Worm (Caenorhabditis elegans): ENCODE results near the gene smrc-1.
A peak's percentile ranks its signal among the peaks of the same experiment; 100 is the strongest.

Gene smrc-1

DNA sequence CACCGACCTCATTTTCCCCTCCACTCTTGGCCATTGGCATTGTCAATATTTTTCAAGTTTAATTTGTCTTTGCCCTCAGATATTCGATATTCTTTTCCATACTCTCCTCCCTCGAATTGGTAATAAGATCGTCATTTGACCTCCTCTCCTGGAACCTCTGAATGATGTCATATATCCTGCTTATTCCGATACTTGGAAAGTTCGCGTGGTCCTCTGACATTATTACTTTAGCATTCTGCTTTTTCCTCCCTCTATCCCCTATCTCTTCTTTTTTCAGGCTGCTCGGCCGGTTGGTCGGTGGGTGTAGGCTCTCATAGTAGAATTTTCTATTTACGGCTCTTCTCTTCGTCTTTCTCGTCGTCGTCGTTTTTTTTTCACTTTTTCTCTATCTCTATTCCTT lies 38.3 kb upstream of the smrc-1 start (continued):
- TF ChIP-seq mep-1 (tag; optimal IDR thresholded peaks at IDR 0.05), result peak; percentile 32
- TF ChIP-seq ceh-20 (GFP tag; IDR thresholded peaks at IDR 0.05), result no peak
- no peak for TF ChIP-seq hlh-11 (tag; optimal IDR thresholded peaks at IDR 0.05)
- no peak for TF ChIP-seq mes-2 (tag; optimal IDR thresholded peaks at IDR 0.05; ENCODE audit: poor library complexity, severe bottlenecking)

DNA sequence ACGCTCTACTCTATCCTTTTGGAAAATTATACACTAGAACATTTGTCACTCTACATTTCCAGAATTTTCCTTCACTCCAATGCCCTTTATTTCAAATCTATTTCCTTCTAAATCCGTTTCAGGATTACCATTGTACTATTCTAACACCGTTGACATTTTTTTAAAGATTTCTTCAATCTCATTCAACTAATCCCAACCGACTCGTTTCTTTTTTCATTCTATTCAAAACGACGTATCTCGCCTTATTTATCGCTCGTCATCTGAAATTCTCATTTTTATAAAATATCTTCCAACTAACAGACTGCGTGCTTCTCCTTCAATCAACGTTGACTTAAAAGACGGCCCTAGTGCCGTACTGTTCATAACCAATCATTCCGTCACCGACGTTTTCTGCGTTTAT lies 37.7 kb upstream of the smrc-1 start, which contains the start of gene akap-1:
akap-1 (plus strand) TSS at position 301 of the 400 bp plus-strand sequence.
- TF ChIP-seq aha-1 (tag), result no peak
- TF ChIP-seq hmg-1.1 (GFP tag; IDR thresholded peaks at IDR 0.05), result no peak
- no peak for TF ChIP-seq lin-29 (GFP tag; IDR thresholded peaks at IDR 0.05)
- no peak for TF ChIP-seq attf-4 (tag; optimal IDR thresholded peaks at IDR 0.05)
- TF ChIP-seq mep-1 (tag; optimal IDR thresholded peaks at IDR 0.05), result no peak
- no peak for TF ChIP-seq snpc-1.2 (GFP tag; IDR thresholded peaks at IDR 0.05)
- TF ChIP-seq zip-11 (GFP tag; IDR thresholded peaks at IDR 0.05), result no peak
- no peak for TF ChIP-seq lin-15B (tag; optimal IDR thresholded peaks at IDR 0.05)
- no peak for TF ChIP-seq nhr-41 (GFP tag; IDR thresholded peaks at IDR 0.05)
- no peak for TF ChIP-seq ZK546.5 (tag; optimal IDR thresholded peaks at IDR 0.05)
- no peak for TF ChIP-seq ceh-82 (tag; optimal IDR thresholded peaks at IDR 0.05)
- no peak for TF ChIP-seq dmd-6 (GFP tag; IDR thresholded peaks at IDR 0.05)

DNA sequence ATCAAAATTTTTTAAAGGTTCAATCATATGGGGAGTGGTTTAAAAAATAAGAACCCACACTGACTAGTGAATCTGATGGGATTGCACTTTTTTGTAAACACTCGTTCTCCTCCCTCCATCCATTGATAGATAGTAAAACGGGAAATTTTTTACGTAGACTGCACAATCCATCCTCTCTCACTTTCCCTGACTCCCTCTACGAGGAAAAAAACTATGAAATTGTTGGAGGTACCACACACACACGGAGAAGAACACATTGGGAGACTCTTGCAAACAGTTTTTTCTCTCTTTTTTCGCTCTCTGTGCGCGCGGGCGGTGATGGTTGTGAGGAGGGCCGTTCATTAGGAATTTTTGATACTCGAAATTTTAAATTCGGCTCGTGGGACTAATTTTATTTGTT lies 35.4 kb upstream of the smrc-1 start:
- no peak for TF ChIP-seq daf-12 (tag; optimal IDR thresholded peaks at IDR 0.05)
- peak; percentile 93 for TF ChIP-seq aha-1 (tag)

DNA sequence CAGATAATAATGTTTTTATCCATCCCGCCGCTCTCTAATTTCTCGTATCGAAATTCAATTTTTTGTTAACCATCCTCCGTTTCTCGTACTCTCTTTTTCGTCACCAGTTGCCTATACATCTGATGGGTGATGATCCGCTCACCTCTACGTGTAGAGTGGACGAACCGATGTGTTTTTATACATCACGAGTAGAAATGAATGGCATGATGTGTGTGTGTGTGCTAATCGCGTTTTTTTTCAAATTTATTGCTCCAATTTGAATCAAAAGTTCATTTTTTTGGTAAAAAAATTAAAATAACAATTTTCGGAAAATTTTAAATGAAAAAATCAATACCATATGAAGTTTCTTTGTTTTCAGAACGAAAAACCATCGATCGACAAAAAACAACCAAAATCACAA lies 34.7 kb upstream of the smrc-1 start:
- TF ChIP-seq hlh-30 (tag; optimal IDR thresholded peaks at IDR 0.05; ENCODE audit: insufficient read depth) (peak; percentile 64), zfp-2 (tag; optimal IDR thresholded peaks at IDR 0.05) (no peak), attf-4 (tag; optimal IDR thresholded peaks at IDR 0.05) (no peak), Y75B8A.6 (GFP tag; IDR thresholded peaks at IDR 0.05) (no peak), F44E2.7 (GFP tag; IDR thresholded peaks at IDR 0.05) (no peak), F49E8.2 (tag; optimal IDR thresholded peaks at IDR 0.05; ENCODE audit: borderline replicate concordance) (no peak), aha-1 (tag) (peak; percentile 41)

DNA sequence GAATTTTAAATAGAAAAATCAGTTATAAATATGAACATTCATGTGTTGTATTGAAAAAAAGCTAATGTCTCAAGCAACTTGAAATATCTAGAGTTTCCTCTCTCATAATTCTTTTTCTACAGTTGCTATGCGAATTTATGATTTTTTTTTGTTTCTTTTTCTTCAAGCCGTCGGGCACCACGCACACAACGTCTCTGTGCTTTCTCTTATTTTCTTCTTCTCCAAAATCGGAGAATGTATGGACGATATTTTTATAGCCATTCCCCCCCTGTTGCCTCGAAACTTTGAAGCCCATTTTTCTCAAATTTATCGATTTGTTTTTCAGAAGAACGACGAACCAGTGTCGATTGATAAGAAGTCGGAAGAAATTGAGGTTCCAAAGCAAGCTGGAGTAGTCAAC lies 34.0 kb upstream of the smrc-1 start:
- no peak for TF ChIP-seq lin-29 (GFP tag; IDR thresholded peaks at IDR 0.05)
- no peak for TF ChIP-seq hmg-1.1 (GFP tag; IDR thresholded peaks at IDR 0.05)
- TF ChIP-seq aha-1 (tag), result peak; percentile 91

DNA sequence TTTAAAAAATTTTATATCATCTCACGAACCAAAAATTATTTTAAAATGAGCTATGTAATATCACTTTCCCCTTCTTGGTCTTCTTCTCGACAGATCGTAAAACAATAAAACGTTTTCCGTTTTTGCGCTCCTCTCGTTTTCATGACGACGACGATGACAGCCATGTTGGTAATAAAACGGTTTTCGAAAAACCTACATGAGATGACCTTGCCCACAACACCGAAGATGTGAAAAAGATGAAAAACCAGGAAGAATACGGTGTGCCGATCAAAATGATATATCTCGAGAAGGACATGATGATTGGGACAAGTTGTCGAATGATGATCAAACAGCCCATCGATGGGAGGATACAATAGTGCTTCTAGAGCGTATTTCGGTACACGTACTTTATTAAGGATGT lies 32.0 kb upstream of the smrc-1 start:
- TF ChIP-seq lin-29 (GFP tag; IDR thresholded peaks at IDR 0.05), result no peak
- TF ChIP-seq cey-2 (tag; optimal IDR thresholded peaks at IDR 0.05; ENCODE audit: borderline replicate concordance, insufficient read depth), result no peak
- no peak for TF ChIP-seq F44E2.7 (GFP tag; IDR thresholded peaks at IDR 0.05)
- TF ChIP-seq Y5F2A.4 (GFP tag; optimal IDR thresholded peaks at IDR 0.05), result no peak
- no peak for TF ChIP-seq daf-12 (tag; optimal IDR thresholded peaks at IDR 0.05)
- no peak for TF ChIP-seq mdl-1 (tag; optimal IDR thresholded peaks at IDR 0.05)
- TF ChIP-seq Y75B8A.6 (GFP tag; IDR thresholded peaks at IDR 0.05), result no peak
- no peak for TF ChIP-seq dmd-9 (GFP tag; IDR thresholded peaks at IDR 0.05)
- no peak for TF ChIP-seq ceh-32 (tag; optimal IDR thresholded peaks at IDR 0.05; ENCODE audit: poor library complexity)
- no peak for TF ChIP-seq hif-1 (tag; optimal IDR thresholded peaks at IDR 0.05)
- no peak for TF ChIP-seq mes-2 (tag; optimal IDR thresholded peaks at IDR 0.05; ENCODE audit: poor library complexity, severe bottlenecking)
- no peak for TF ChIP-seq aha-1 (tag)
- no peak for TF ChIP-seq snpc-1.2 (GFP tag; IDR thresholded peaks at IDR 0.05)
- TF ChIP-seq Y105C5A.15 (GFP tag; IDR thresholded peaks at IDR 0.05), result no peak
- no peak for TF ChIP-seq dve-1 (tag; optimal IDR thresholded peaks at IDR 0.05; ENCODE audit: insufficient read depth)
